Worm (Caenorhabditis elegans) whole organism, L4 larva: ENCODE measurements around the gene kin-26.

Source experiments
- F10B5.3 ChIP-seq: sonication (generic microtip); optimal IDR thresholded peaks from 2 replicates; lab custom pipeline; 2016; ENCODE audit warnings: mild to moderate bottlenecking, missing genetic modification characterization, missing compliant biosample characterization
- T20F7.1 ChIP-seq: fragments of 200-800 bp; sonication (Bioruptor generic); optimal IDR thresholded peaks from 2 replicates; lab custom pipeline; 2018; ENCODE audit warnings: mild to moderate bottlenecking, missing genetic modification characterization, missing compliant biosample characterization
- Y75B8A.6 ChIP-seq: fragments of 200-800 bp; sonication (Bioruptor generic); IDR thresholded peaks from 2 replicates; pipeline ENCODE4 v1.3.6; 2022; ENCODE audit warnings: missing genetic modification reagents, missing genetic modification characterization, missing compliant biosample characterization
- aha-1 ChIP-seq: fragments of 150-350 bp; peaks from one replicate; lab custom pipeline; 2014; ENCODE audit warnings: missing biosample characterization, missing genetic modification characterization
- aly-2 ChIP-seq: sonication (generic microtip); optimal IDR thresholded peaks from 2 replicates; lab custom pipeline; 2018; ENCODE audit warnings: missing biosample characterization, missing genetic modification characterization
- arid-1 ChIP-seq: fragments of 200-800 bp; sonication (Bioruptor generic); conservative IDR thresholded peaks from 2 replicates; pipeline ENCODE4 v1.3.6; 2022; ENCODE audit warnings: missing genetic modification reagents, missing genetic modification characterization, missing compliant biosample characterization
- ceh-20 ChIP-seq: fragments of 200-800 bp; sonication (Bioruptor generic); IDR thresholded peaks from 2 replicates; pipeline ENCODE4 v1.3.6; 2022; ENCODE audit warnings: missing genetic modification reagents, missing genetic modification characterization, missing compliant biosample characterization
- ceh-62 ChIP-seq: sonication (generic microtip); optimal IDR thresholded peaks from 2 replicates; lab custom pipeline; 2017; ENCODE audit warnings: missing biosample characterization, missing genetic modification characterization
- ces-1 ChIP-seq: fragments of 150-350 bp; sonication (generic microtip); optimal IDR thresholded peaks from 4 replicates; lab custom pipeline; 2014; ENCODE audit warnings: missing biosample characterization, missing genetic modification reagents, missing genetic modification characterization
- daf-16 ChIP-seq, 3 experiments: sonication (generic microtip); optimal IDR thresholded peaks; 2 replicates each; lab custom pipeline; 2016 to 2017; ENCODE audit warnings: missing genetic modification characterization in 3 of 3, missing genetic modification reagents in 3 of 3, mild to moderate bottlenecking in 2 of 3, missing compliant biosample characterization in 2 of 3, missing biosample characterization in 1 of 3, moderate library complexity in 1 of 3
- daf-19 ChIP-seq: fragments of 200-800 bp; sonication (Bioruptor generic); conservative IDR thresholded peaks from 2 replicates; pipeline ENCODE4 v1.3.6; 2022; ENCODE audit warnings: missing genetic modification characterization, missing compliant biosample characterization
- dmd-8 ChIP-seq: fragments of 200-800 bp; sonication (Bioruptor generic); IDR thresholded peaks from 2 replicates; pipeline ENCODE4 v1.3.6; 2022; ENCODE audit warnings: missing genetic modification characterization, missing compliant biosample characterization
- dmd-9 ChIP-seq: fragments of 200-800 bp; sonication (Bioruptor generic); IDR thresholded peaks from 2 replicates; pipeline ENCODE4 v1.3.6; 2022; ENCODE audit warnings: missing genetic modification reagents, missing genetic modification characterization, missing compliant biosample characterization
- dpl-1 ChIP-seq: fragments of 150-350 bp; optimal IDR thresholded peaks from 2 replicates; lab custom pipeline; 2014; ENCODE audit warnings: missing biosample characterization, missing genetic modification reagents, missing genetic modification characterization
- fkh-10 ChIP-seq: fragments of 150-350 bp; optimal IDR thresholded peaks from 2 replicates; lab custom pipeline; 2014; ENCODE audit warnings: missing biosample characterization, missing genetic modification reagents, missing genetic modification characterization
- gei-8 ChIP-seq: fragments of 200-800 bp; sonication (Bioruptor generic); optimal IDR thresholded peaks from 2 replicates; lab custom pipeline; 2018; ENCODE audit warnings: mild to moderate bottlenecking, missing genetic modification characterization, missing compliant biosample characterization
- hif-1 ChIP-seq, 2 experiments: sonication (generic microtip); optimal IDR thresholded peaks; 2 replicates each; lab custom pipeline; 2016 to 2017; ENCODE audit warnings: missing compliant biosample characterization in 2 of 2, missing genetic modification characterization in 2 of 2, missing genetic modification reagents in 2 of 2, missing genotype in 2 of 2, mild to moderate bottlenecking in 1 of 2
- hlh-11 ChIP-seq: fragments of 200-800 bp; sonication (Bioruptor generic); optimal IDR thresholded peaks from 2 replicates; lab custom pipeline; 2018; ENCODE audit warnings: mild to moderate bottlenecking, missing genetic modification characterization, missing compliant biosample characterization
- hlh-30 ChIP-seq: sonication (generic microtip); optimal IDR thresholded peaks from 2 replicates; lab custom pipeline; 2017; ENCODE audit warnings: antibody characterized with exemption, mild to moderate bottlenecking, missing genetic modification characterization, missing compliant biosample characterization; ENCODE audit not compliant: insufficient read depth
- lin-13 ChIP-seq: fragments of 150-350 bp; optimal IDR thresholded peaks from 2 replicates; lab custom pipeline; 2014; ENCODE audit warnings: missing biosample characterization, missing genetic modification reagents, missing genetic modification characterization
- lin-38 ChIP-seq: fragments of 200-800 bp; sonication (Bioruptor generic); IDR thresholded peaks from 2 replicates; pipeline ENCODE4 v1.3.6; 2022; ENCODE audit warnings: missing genetic modification reagents, missing genetic modification characterization, missing compliant biosample characterization
- lsy-2 ChIP-seq, 2 experiments: fragments of 150-350 bp in 1 of 2; sonication (generic microtip) in 1 of 2; optimal IDR thresholded peaks; 2 replicates each; lab custom pipeline; 2014 to 2017; ENCODE audit warnings: missing biosample characterization in 2 of 2, missing genetic modification characterization in 2 of 2
- madf-5 ChIP-seq, 2 experiments: fragments of 200-800 bp; sonication (Bioruptor generic); IDR thresholded peaks; 2 replicates each; pipeline ENCODE4 v1.3.6; 2022; ENCODE audit warnings: missing compliant biosample characterization in 2 of 2, missing genetic modification characterization in 2 of 2
- madf-9 ChIP-seq: fragments of 200-800 bp; sonication (Bioruptor generic); conservative IDR thresholded peaks from 2 replicates; pipeline ENCODE4 v1.3.6; 2022; ENCODE audit warnings: missing genetic modification reagents, missing genetic modification characterization, missing compliant biosample characterization
- mdt-29 ChIP-seq: fragments of 200-800 bp; sonication (Bioruptor generic); IDR thresholded peaks from 2 replicates; pipeline ENCODE4 v1.3.6; 2022; ENCODE audit warnings: missing genetic modification reagents, missing genetic modification characterization, missing compliant biosample characterization
- mep-1 ChIP-seq: fragments of 150-350 bp; sonication (generic microtip); optimal IDR thresholded peaks from 3 replicates; lab custom pipeline; 2014; ENCODE audit warnings: missing biosample characterization, missing genetic modification characterization
- mes-2 ChIP-seq: sonication (generic microtip); optimal IDR thresholded peaks from 2 replicates; lab custom pipeline; 2016; ENCODE audit warnings: missing genotype, mild to moderate bottlenecking, missing genetic modification characterization, missing compliant biosample characterization; ENCODE audit not compliant: poor library complexity, severe bottlenecking
- mxl-3 ChIP-seq: fragments of 200-800 bp; sonication (Bioruptor generic); optimal IDR thresholded peaks from 2 replicates; lab custom pipeline; 2018; ENCODE audit warnings: mild to moderate bottlenecking, missing genetic modification characterization, missing compliant biosample characterization
- nhr-102 ChIP-seq: sonication (generic microtip); optimal IDR thresholded peaks from 2 replicates; lab custom pipeline; 2016; ENCODE audit warnings: mild to moderate bottlenecking, missing genetic modification characterization, moderate library complexity, missing compliant biosample characterization
- nhr-11 ChIP-seq: fragments of 150-350 bp; optimal IDR thresholded peaks from 2 replicates; lab custom pipeline; 2014; ENCODE audit warnings: missing biosample characterization, missing genetic modification characterization
- nhr-25 ChIP-seq: sonication (generic microtip); optimal IDR thresholded peaks from 2 replicates; lab custom pipeline; 2017; ENCODE audit warnings: missing genetic modification characterization, mild to moderate bottlenecking, missing compliant biosample characterization, antibody characterized with exemption, moderate library complexity, borderline replicate concordance; ENCODE audit not compliant: insufficient read depth
- nhr-28 ChIP-seq: fragments of 150-350 bp; optimal IDR thresholded peaks from 2 replicates; lab custom pipeline; 2014; ENCODE audit warnings: missing biosample characterization, missing genetic modification characterization
- nhr-48 ChIP-seq: sonication (generic microtip); optimal IDR thresholded peaks from 2 replicates; lab custom pipeline; 2016; ENCODE audit warnings: mild to moderate bottlenecking, missing genetic modification characterization, missing compliant biosample characterization
- nhr-6 ChIP-seq: fragments of 150-350 bp; optimal IDR thresholded peaks from 2 replicates; lab custom pipeline; 2014; ENCODE audit warnings: missing biosample characterization, missing genetic modification characterization
- pha-4 ChIP-seq, 2 experiments: fragments of 150-350 bp in 1 of 2; fragments of 200-800 bp in 1 of 2; sonication (Bioruptor generic) in 1 of 2; IDR thresholded peaks in 1 of 2; optimal IDR thresholded peaks in 1 of 2; 2 replicates each; pipeline versions ENCODE4 v1.3.6 to Lab custom; 2014 to 2022; ENCODE audit warnings: missing genetic modification characterization in 2 of 2, missing genetic modification reagents in 2 of 2, missing biosample characterization in 1 of 2, missing compliant biosample characterization in 1 of 2
- php-3 ChIP-seq: fragments of 200-800 bp; sonication (Bioruptor generic); IDR thresholded peaks from 2 replicates; pipeline ENCODE4 v1.3.6; 2022; ENCODE audit warnings: missing genetic modification reagents, missing genetic modification characterization, missing compliant biosample characterization
- pqm-1 ChIP-seq: sonication (generic microtip); optimal IDR thresholded peaks from 2 replicates; lab custom pipeline; 2017; ENCODE audit warnings: missing biosample characterization, missing genetic modification characterization
- rbr-2 ChIP-seq: sonication (generic microtip); optimal IDR thresholded peaks from 2 replicates; lab custom pipeline; 2016; ENCODE audit warnings: missing genotype, missing genetic modification characterization, missing compliant biosample characterization
- saeg-2 ChIP-seq: fragments of 200-800 bp; sonication (Bioruptor generic); IDR thresholded peaks from 2 replicates; pipeline ENCODE4 v1.3.6; 2022; ENCODE audit warnings: missing genetic modification reagents, missing genetic modification characterization, missing compliant biosample characterization
- sdz-12 ChIP-seq: fragments of 200-800 bp; sonication (Bioruptor generic); optimal IDR thresholded peaks from 2 replicates; lab custom pipeline; 2018; ENCODE audit warnings: mild to moderate bottlenecking, missing genetic modification characterization, missing compliant biosample characterization
- snpc-4 ChIP-seq: fragments of 150-350 bp; optimal IDR thresholded peaks from 2 replicates; lab custom pipeline; 2014; ENCODE audit warnings: missing biosample characterization, missing genetic modification characterization
- spr-1 ChIP-seq: sonication (generic microtip); optimal IDR thresholded peaks from 2 replicates; lab custom pipeline; 2016; ENCODE audit warnings: mild to moderate bottlenecking, missing genetic modification characterization, missing compliant biosample characterization
- spr-3 ChIP-seq: fragments of 200-800 bp; sonication (Bioruptor generic); optimal IDR thresholded peaks from 2 replicates; lab custom pipeline; 2018; ENCODE audit warnings: mild to moderate bottlenecking, missing genetic modification characterization, missing compliant biosample characterization
- tag-97 ChIP-seq: fragments of 200-800 bp; sonication (Bioruptor generic); IDR thresholded peaks from 2 replicates; pipeline ENCODE4 v1.3.6; 2022; ENCODE audit warnings: missing genetic modification characterization, missing compliant biosample characterization
- tra-1 ChIP-seq: fragments of 200-800 bp; sonication (Bioruptor generic); IDR thresholded peaks from 2 replicates; pipeline ENCODE4 v1.3.6; 2022; ENCODE audit warnings: missing genetic modification reagents, missing genetic modification characterization, missing compliant biosample characterization

Gene kin-26

DNA sequence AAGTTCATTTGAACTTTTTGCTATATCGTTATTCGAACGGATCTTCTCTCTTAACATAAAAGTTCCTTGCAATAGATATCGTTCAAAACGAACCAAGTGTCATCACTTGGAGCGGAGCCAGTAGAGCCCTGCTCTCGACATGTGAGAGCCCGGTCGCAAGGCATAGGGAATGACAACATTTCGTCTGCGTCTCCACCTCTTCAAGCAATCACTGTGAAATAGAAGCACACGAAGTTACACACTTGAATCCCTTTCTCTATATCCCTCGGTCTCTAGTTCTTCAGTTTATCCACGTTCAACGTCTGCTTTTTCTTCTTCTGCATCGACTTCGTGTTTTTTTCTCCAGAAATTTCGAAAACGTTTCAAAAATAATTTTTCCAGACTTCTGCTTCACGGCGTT, 25.7 kb upstream of the kin-26 start, which contains the start of gene C49H3.6 (continued):
- no peak for TF ChIP-seq dmd-8 (GFP tag; lab: Robert Waterston, UW)
- TF ChIP-seq madf-9 (GFP tag; lab: Robert Waterston, UW): no peak
- no peak for TF ChIP-seq snpc-4 (tag; lab: Kevin White, UChicago)
- TF ChIP-seq daf-19 (GFP tag; lab: Robert Waterston, UW): no peak
- no peak for TF ChIP-seq tra-1 (GFP tag; lab: Robert Waterston, UW)
- no peak for TF ChIP-seq T20F7.1 (GFP tag; lab: Kevin White, UChicago)
- no peak for TF ChIP-seq madf-5 (GFP tag; IDR thresholded peaks at IDR 0.05; lab: Robert Waterston, UW)
- TF ChIP-seq nhr-25 (tag; lab: Kevin White, UChicago): no peak
- no peak for TF ChIP-seq ceh-62 (tag; lab: Kevin White, UChicago)
- no peak for TF ChIP-seq lin-13 (GFP tag; lab: Kevin White, UChicago)
- peak in 1 of 2 experiments; percentile 75 for TF ChIP-seq lsy-2 (tag; optimal IDR thresholded peaks at IDR 0.05; lab: Kevin White, UChicago)
- no peak for TF ChIP-seq ces-1 (GFP tag; lab: Kevin White, UChicago)
- no peak for TF ChIP-seq Y75B8A.6 (GFP tag; lab: Robert Waterston, UW)
- TF ChIP-seq rbr-2 (tag; lab: Kevin White, UChicago): no peak
- no peak for TF ChIP-seq spr-1 (tag; lab: Kevin White, UChicago)
- peak; percentile 30 for TF ChIP-seq nhr-11 (tag; lab: Kevin White, UChicago)
- no peak for TF ChIP-seq aly-2 (tag; lab: Kevin White, UChicago)
- TF ChIP-seq nhr-102 (tag; lab: Kevin White, UChicago): no peak
- no peak for TF ChIP-seq gei-8 (GFP tag; lab: Kevin White, UChicago)
- no peak for TF ChIP-seq saeg-2 (GFP tag; lab: Robert Waterston, UW)
- TF ChIP-seq dmd-9 (GFP tag; lab: Robert Waterston, UW): no peak
- peak; percentile 37 for TF ChIP-seq hlh-11 (tag; lab: Kevin White, UChicago)
- TF ChIP-seq, all 104 proteins: peak for 14

DNA sequence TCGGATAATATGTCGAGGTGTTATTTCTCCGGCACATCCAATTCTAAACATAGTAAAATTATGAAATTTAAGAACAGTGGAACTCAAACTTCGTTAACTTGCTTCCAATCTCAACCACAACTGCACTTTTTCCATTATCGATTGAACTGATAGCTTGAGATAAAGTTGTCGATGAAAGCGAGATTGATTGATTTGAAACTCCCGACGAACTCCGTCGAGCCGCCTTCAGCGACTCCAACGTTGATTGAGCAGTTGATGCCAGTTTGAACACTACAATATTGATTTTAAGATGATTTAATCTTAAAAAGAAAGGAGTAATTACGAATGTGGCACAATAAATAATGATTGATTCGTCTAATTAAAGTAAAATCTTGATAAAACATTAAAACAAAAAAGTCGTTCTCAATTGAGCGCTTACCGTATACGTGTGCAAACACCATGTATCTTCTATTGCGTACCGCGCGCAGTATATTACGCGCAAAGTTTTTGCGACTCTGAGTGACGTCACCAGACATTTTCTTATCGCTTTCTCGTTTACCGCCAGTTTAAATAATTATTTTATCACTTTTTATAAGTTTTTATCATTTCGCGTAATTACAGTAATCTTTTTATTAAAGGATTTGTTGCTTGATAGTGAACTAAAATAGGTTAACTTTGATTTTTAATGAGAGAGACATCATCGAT, 24.7 kb upstream of the kin-26 start, which contains the start of gene arp-11:
TSS of gene arp-11 (minus strand) at position 51 of the 684 bp plus-strand sequence.
- no peak for TF ChIP-seq pqm-1 (tag; lab: Kevin White, UChicago)
- TF ChIP-seq F10B5.3: no peak
- TF ChIP-seq rbr-2 (tag; lab: Kevin White, UChicago): peak; percentile 62
- 0 out of 2 replicates have a peak, but pooled peaks have one; percentile 25 for TF ChIP-seq tra-1 (GFP tag; lab: Robert Waterston, UW)
- TF ChIP-seq mxl-3: no peak
- TF ChIP-seq ceh-20 (GFP tag; lab: Robert Waterston, UW): 0 out of 2 replicates have a peak, but pooled peaks have one; percentile 29
- TF ChIP-seq spr-3 (GFP tag; lab: Kevin White, UChicago): no peak
- TF ChIP-seq arid-1 (GFP tag; lab: Robert Waterston, UW): peak; percentile 69; the same call in 1 of the 2 replicates
- peak; percentile 60 for TF ChIP-seq lin-38
- no peak for TF ChIP-seq sdz-12 (GFP tag; lab: Kevin White, UChicago)
- peak; percentile 8 for TF ChIP-seq fkh-10 (GFP tag; lab: Kevin White, UChicago)
- 0 out of 2 replicates have a peak, but pooled peaks have one; percentile 53 for TF ChIP-seq php-3
- peak; percentile 25 for TF ChIP-seq nhr-48
- peak; percentile 62 for TF ChIP-seq nhr-6 (tag; lab: Kevin White, UChicago)
- peak; percentile 74 for TF ChIP-seq hlh-11 (tag; lab: Kevin White, UChicago)
- peak; percentile 79 for TF ChIP-seq hlh-30 (tag; lab: Kevin White, UChicago)
- TF ChIP-seq snpc-4 (tag; lab: Kevin White, UChicago): no peak
- no peak for TF ChIP-seq madf-5 (GFP tag; IDR thresholded peaks at IDR 0.05; lab: Robert Waterston, UW)
- peak; percentile 80 for TF ChIP-seq mes-2 (tag; lab: Kevin White, UChicago)
- TF ChIP-seq dpl-1 (GFP tag; lab: Kevin White, UChicago): peak; percentile 77
- peak; percentile 83 for TF ChIP-seq mep-1 (tag; lab: Kevin White, UChicago)
- peak; percentile 65 for TF ChIP-seq nhr-28 (tag; lab: Kevin White, UChicago)
- no peak for TF ChIP-seq tag-97 (GFP tag; lab: Robert Waterston, UW)
- peak in 1 of 2 experiments; percentile 27 for TF ChIP-seq hif-1 (tag; optimal IDR thresholded peaks at IDR 0.05; lab: Kevin White, UChicago)
- no peak for TF ChIP-seq aha-1 (tag; lab: Kevin White, UChicago)
- TF ChIP-seq mdt-29: no peak
- TF ChIP-seq pha-4 (GFP tag; IDR thresholded peaks at IDR 0.05; lab: Robert Waterston, UW): peak; percentile 46
- peak; percentile 78 for TF ChIP-seq pha-4 (tag; optimal IDR thresholded peaks at IDR 0.05; lab: Kevin White, UChicago)
- TF ChIP-seq lsy-2 (tag; optimal IDR thresholded peaks at IDR 0.05; lab: Kevin White, UChicago): peak; percentile 75 to 98
- peak; percentile 21 for TF ChIP-seq lin-13 (GFP tag; lab: Kevin White, UChicago)
- TF ChIP-seq daf-16 (GFP tag; optimal IDR thresholded peaks at IDR 0.05; lab: Kevin White, UChicago): peak in 1 of 2 experiments; percentile 5
- TF ChIP-seq daf-16 (tag; optimal IDR thresholded peaks at IDR 0.05; lab: Kevin White, UChicago): peak; percentile 77
